Fruit fly (Drosophila melanogaster) whole organism, embryonic: Measurements from ENCODE around the gene CG10019.

ENCODE experiments used
- ATbp ChIP-seq: fragments of 200-800 bp; sonication (Bioruptor generic); optimal IDR thresholded peaks from 2 replicates; lab custom pipeline; 2017; ENCODE audit warnings: missing biosample characterization, mild to moderate bottlenecking, missing genetic modification characterization, missing genetic modification reagents
- Ada2b ChIP-seq: fragments of 200-800 bp; sonication (Bioruptor generic); IDR thresholded peaks from 2 replicates; pipeline ENCODE4 v1.3.6; 2022; ENCODE audit warnings: missing biosample characterization, missing genetic modification characterization
- Awh ChIP-seq: fragments of 200-800 bp; sonication (Bioruptor generic); IDR thresholded peaks from 2 replicates; pipeline ENCODE4, ENCODE4 v1.3.6; 2022; ENCODE audit warnings: missing biosample characterization, missing genetic modification characterization
- B-H1 ChIP-seq: fragments of 200-800 bp; sonication (Bioruptor generic); IDR thresholded peaks from 3 replicates; pipeline ENCODE4 v1.3.6; 2022; ENCODE audit warnings: missing biosample characterization, missing genetic modification characterization
- CG13123 ChIP-seq: fragments of 200-800 bp; sonication (Bioruptor generic); optimal IDR thresholded peaks from 2 replicates; lab custom pipeline; 2016; ENCODE audit warnings: missing biosample characterization, missing genetic modification characterization
- CG13424 ChIP-seq: fragments of 200-800 bp; sonication (Bioruptor generic); optimal IDR thresholded peaks from 2 replicates; lab custom pipeline; 2019; ENCODE audit warnings: missing biosample characterization, mild to moderate bottlenecking, missing genetic modification characterization, moderate library complexity
- CG13894 ChIP-seq: fragments of 200-800 bp; sonication (Bioruptor generic); optimal IDR thresholded peaks from 3 replicates; lab custom pipeline; 2018; ENCODE audit warnings: missing biosample characterization, mild to moderate bottlenecking, missing genetic modification characterization, moderate library complexity
- CG15601 ChIP-seq: fragments of 200-800 bp; sonication (Bioruptor generic); optimal IDR thresholded peaks from 3 replicates; lab custom pipeline; 2019; ENCODE audit warnings: missing biosample characterization, mild to moderate bottlenecking, missing genetic modification characterization, moderate library complexity
- CG17359 ChIP-seq: fragments of 200-800 bp; sonication (Bioruptor generic); optimal IDR thresholded peaks from 3 replicates; lab custom pipeline; 2018; ENCODE audit warnings: missing biosample characterization, mild to moderate bottlenecking, missing genetic modification characterization, moderate library complexity
- CG2889 ChIP-seq: fragments of 200-800 bp; sonication (Bioruptor generic); IDR thresholded peaks from 3 replicates; pipeline ENCODE4 v1.3.6; 2022; ENCODE audit warnings: missing biosample characterization, missing genetic modification characterization
- CG4730 ChIP-seq: fragments of 200-800 bp; sonication (Bioruptor generic); IDR thresholded peaks from 2 replicates; pipeline ENCODE4 v1.3.6; 2022; ENCODE audit warnings: missing biosample characterization, missing genetic modification characterization
- CG6175 ChIP-seq: fragments of 200-800 bp; sonication (Bioruptor generic); IDR thresholded peaks from 3 replicates; pipeline ENCODE4 v1.3.6; 2022; ENCODE audit warnings: missing biosample characterization, missing genetic modification characterization
- CG6813 ChIP-seq: fragments of 200-800 bp; sonication (Bioruptor generic); optimal IDR thresholded peaks from 2 replicates; lab custom pipeline; 2017; ENCODE audit warnings: missing biosample characterization, missing genetic modification characterization, mild to moderate bottlenecking, moderate library complexity, missing genetic modification reagents
- CG9797 ChIP-seq: fragments of 200-800 bp; sonication (Bioruptor generic); optimal IDR thresholded peaks from 3 replicates; lab custom pipeline; 2018; ENCODE audit warnings: missing biosample characterization, mild to moderate bottlenecking, missing genetic modification characterization
- CTCF ChIP-seq: fragments of 200-800 bp; sonication (Bioruptor generic); optimal IDR thresholded peaks from 2 replicates; lab custom pipeline; 2017; ENCODE audit warnings: missing biosample characterization, mild to moderate bottlenecking, missing genetic modification characterization, moderate library complexity
- D19A ChIP-seq: fragments of 200-800 bp; optimal IDR thresholded peaks from 3 replicates; lab custom pipeline; 2019; ENCODE audit warnings: missing biosample characterization, mild to moderate bottlenecking, missing genetic modification characterization, moderate library complexity
- E2f1 ChIP-seq: fragments of 200-800 bp; sonication (Bioruptor generic); IDR thresholded peaks from 2 replicates; pipeline ENCODE4 v1.3.6; 2022; ENCODE audit warnings: missing biosample characterization, missing genetic modification characterization
- Ets65A ChIP-seq: fragments of 200-800 bp; sonication (Bioruptor generic); peaks from one replicate; lab custom pipeline; 2016; ENCODE audit warnings: missing biosample characterization, missing genetic modification characterization
- Gug ChIP-seq: fragments of 200-800 bp; sonication (Bioruptor generic); IDR thresholded peaks from 4 replicates; pipeline ENCODE4 v1.3.6; 2022; ENCODE audit warnings: missing biosample characterization, missing genetic modification characterization
- Hr51 ChIP-seq, 2 experiments: fragments of 200-800 bp; sonication (Bioruptor generic); optimal IDR thresholded peaks; 2 replicates in 1 of 2; 3 replicates in 1 of 2; lab custom pipeline; 2016 to 2018; ENCODE audit warnings: missing biosample characterization in 2 of 2, missing genetic modification characterization in 2 of 2, mild to moderate bottlenecking in 1 of 2, moderate library complexity in 1 of 2
- Med ChIP-seq: fragments of 200-800 bp; sonication (Bioruptor generic); peaks from one replicate; lab custom pipeline; 2016; ENCODE audit warnings: missing biosample characterization, missing genetic modification characterization, mild to moderate bottlenecking, inconsistent platforms, moderate library complexity
- Myb ChIP-seq: fragments of 200-800 bp; sonication (Bioruptor generic); optimal IDR thresholded peaks from 2 replicates; lab custom pipeline; 2016; ENCODE audit warnings: missing biosample characterization, missing genetic modification characterization
- Oli ChIP-seq: fragments of 200-800 bp; sonication (Bioruptor generic); optimal IDR thresholded peaks from 2 replicates; lab custom pipeline; 2018; ENCODE audit warnings: missing biosample characterization, mild to moderate bottlenecking, missing genetic modification characterization, moderate library complexity
- PHDP ChIP-seq: fragments of 200-800 bp; sonication (Bioruptor generic); optimal IDR thresholded peaks from 3 replicates; lab custom pipeline; 2018; ENCODE audit warnings: missing biosample characterization, mild to moderate bottlenecking, missing genetic modification characterization, moderate library complexity
- Trl ChIP-seq, 3 experiments: fragments of >200 bp in 2 of 3; fragments of 200-800 bp in 1 of 3; sonication (Bioruptor generic) in 1 of 3; optimal IDR thresholded peaks; 2 replicates in 1 of 3; 3 replicates in 2 of 3; lab custom pipeline; 2016 to 2017; ENCODE audit warnings: missing biosample characterization in 1 of 3, missing genetic modification characterization in 1 of 3
- abd-A ChIP-seq: fragments of 200-800 bp; sonication (Bioruptor generic); optimal IDR thresholded peaks from 3 replicates; lab custom pipeline; 2019; ENCODE audit warnings: missing biosample characterization, mild to moderate bottlenecking, missing genetic modification characterization, moderate library complexity
- al ChIP-seq: fragments of 200-800 bp; sonication (Bioruptor generic); IDR thresholded peaks from 2 replicates; pipeline ENCODE4 v1.3.6; 2022; ENCODE audit warnings: missing biosample characterization, missing genetic modification characterization
- chinmo ChIP-seq: fragments of 200-800 bp; sonication (Bioruptor generic); IDR thresholded peaks from 4 replicates; pipeline ENCODE4 v1.3.6; 2022; ENCODE audit warnings: missing biosample characterization, missing genetic modification characterization; ENCODE audit not compliant: partially characterized antibody
- crol ChIP-seq: fragments of 200-800 bp; sonication (Bioruptor generic); IDR thresholded peaks from 2 replicates; pipeline ENCODE4 v1.3.6; 2022; ENCODE audit warnings: missing biosample characterization, missing genetic modification characterization
- cwo ChIP-seq: fragments of 200-800 bp; sonication (Bioruptor generic); optimal IDR thresholded peaks from 3 replicates; lab custom pipeline; 2017; ENCODE audit warnings: missing biosample characterization, missing genetic modification characterization, mild to moderate bottlenecking, moderate library complexity, missing genetic modification reagents
- dati ChIP-seq: fragments of 200-800 bp; sonication (Bioruptor generic); IDR thresholded peaks from 2 replicates; pipeline ENCODE4 v1.3.6; 2022; ENCODE audit warnings: missing biosample characterization, missing genetic modification characterization
- dmrt11E ChIP-seq: fragments of 200-800 bp; sonication (Bioruptor generic); optimal IDR thresholded peaks from 3 replicates; lab custom pipeline; 2018; ENCODE audit warnings: missing biosample characterization, mild to moderate bottlenecking, missing genetic modification characterization, moderate library complexity
- gce ChIP-seq: fragments of 200-800 bp; sonication (Bioruptor generic); IDR thresholded peaks from 3 replicates; pipeline ENCODE4 v1.3.6; 2022; ENCODE audit warnings: missing biosample characterization, missing genetic modification characterization
- kah ChIP-seq: fragments of 200-800 bp; sonication (Bioruptor generic); optimal IDR thresholded peaks from 2 replicates; lab custom pipeline; 2018; ENCODE audit warnings: missing biosample characterization, mild to moderate bottlenecking, missing genetic modification characterization
- ken ChIP-seq: fragments of 200-800 bp; sonication (Bioruptor generic); IDR thresholded peaks from 3 replicates; pipeline ENCODE4 v1.3.6; 2022; ENCODE audit warnings: missing biosample characterization, missing genetic modification characterization
- lab ChIP-seq: fragments of 200-800 bp; sonication (Bioruptor generic); optimal IDR thresholded peaks from 3 replicates; lab custom pipeline; 2017; ENCODE audit warnings: missing biosample characterization, missing genetic modification characterization, mild to moderate bottlenecking, moderate library complexity, missing genetic modification reagents
- lov ChIP-seq, 2 experiments: fragments of 200-800 bp in 1 of 2; fragments of >200 bp in 1 of 2; sonication (Bioruptor generic) in 1 of 2; IDR thresholded peaks in 1 of 2; optimal IDR thresholded peaks in 1 of 2; 2 replicates in 1 of 2; 3 replicates in 1 of 2; pipeline versions ENCODE4 v1.3.6 to Lab custom; 2017 to 2022; ENCODE audit warnings: missing biosample characterization in 1 of 2, missing genetic modification characterization in 1 of 2
- mirr ChIP-seq: fragments of 200-800 bp; sonication (Bioruptor generic); optimal IDR thresholded peaks from 3 replicates; lab custom pipeline; 2018; ENCODE audit warnings: missing biosample characterization, mild to moderate bottlenecking, missing genetic modification characterization
- prd ChIP-seq, 3 experiments: fragments of >200 bp in 2 of 3; fragments of 200-800 bp in 1 of 3; sonication (Bioruptor generic) in 1 of 3; optimal IDR thresholded peaks in 2 of 3; IDR thresholded peaks in 1 of 3; 2 replicates in 2 of 3; 3 replicates in 1 of 3; pipeline versions ENCODE4 v1.3.6 to Lab custom; 2017 to 2022; ENCODE audit warnings: missing biosample characterization in 1 of 3, missing genetic modification characterization in 1 of 3
- pzg ChIP-seq: fragments of 200-800 bp; sonication (Bioruptor generic); optimal IDR thresholded peaks from 3 replicates; lab custom pipeline; 2018; ENCODE audit warnings: missing biosample characterization, mild to moderate bottlenecking, missing genetic modification characterization, moderate library complexity
- sens ChIP-seq: fragments of 200-800 bp; sonication (Bioruptor generic); peaks from one replicate; lab custom pipeline; 2016; ENCODE audit warnings: missing biosample characterization, missing genetic modification characterization
- stc ChIP-seq: fragments of 200-800 bp; sonication (Bioruptor generic); IDR thresholded peaks from 2 replicates; pipeline ENCODE4 v1.3.6; 2022; ENCODE audit warnings: missing biosample characterization, missing genetic modification characterization
- vvl ChIP-seq: fragments of 200-800 bp; sonication (Bioruptor generic); IDR thresholded peaks from 2 replicates; pipeline ENCODE4 v1.3.6; 2022; ENCODE audit warnings: missing biosample characterization, missing genetic modification characterization

CG10019 gene

DNA sequence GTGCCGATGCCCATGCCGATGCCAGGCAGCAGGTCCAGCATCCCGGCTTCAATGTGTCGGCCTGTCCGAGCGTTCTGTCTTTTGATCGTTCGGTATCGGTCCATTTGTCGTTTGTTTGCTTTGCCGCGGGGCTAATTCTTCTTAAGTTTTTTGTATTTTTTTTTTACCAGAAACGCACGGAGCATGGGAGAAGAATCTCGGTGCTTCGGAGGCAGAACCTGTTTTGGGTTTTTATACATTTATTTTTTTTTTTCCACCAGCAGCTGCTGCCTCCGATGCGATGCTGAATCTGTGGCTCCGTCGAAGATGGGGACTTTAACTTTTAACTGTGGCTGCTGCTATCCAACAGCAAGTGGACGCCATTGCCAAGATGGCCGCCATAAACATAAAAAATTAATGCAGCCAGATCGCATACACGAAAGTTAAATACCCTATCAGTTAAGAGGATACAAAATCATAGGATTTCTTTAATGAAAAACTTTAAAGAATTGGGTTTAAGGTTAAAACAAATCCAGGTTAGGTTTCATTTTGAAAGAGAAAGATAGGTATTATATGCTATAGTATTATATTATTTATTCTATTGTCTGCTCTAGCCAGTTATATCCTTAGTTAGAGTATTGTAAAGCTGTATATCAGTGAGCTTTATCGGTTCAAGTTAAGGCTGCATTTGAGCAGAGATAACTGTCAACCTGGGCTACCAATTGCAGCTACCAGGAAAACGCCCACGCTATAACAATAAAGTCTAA is 51.0 kb downstream of the CG10019 start (continued):
- peak; percentile 45 for TF ChIP-seq PHDP
- TF ChIP-seq vvl (GFP tag; lab: Robert Waterston, UW) = 0 out of 2 replicates have a peak, but pooled peaks have one; percentile 19
- peak; percentile 11 for TF ChIP-seq CG13424
- TF ChIP-seq CG17359 (tag; lab: Kevin White, UChicago) = peak; percentile 18
- TF ChIP-seq ATbp (GFP tag; lab: Kevin White, UChicago) = peak; percentile 26
- peak in 1 of 2 experiments; percentile 49 for TF ChIP-seq Hr51 (GFP tag; optimal IDR thresholded peaks at IDR 0.05; lab: Kevin White, UChicago)
- peak; percentile 70 for TF ChIP-seq sens
- no peak for TF ChIP-seq prd (optimal IDR thresholded peaks at IDR 0.05; lab: Kevin White, UChicago)
- peak; percentile 44; the same call in 1 of the 3 replicates for TF ChIP-seq prd (GFP tag; IDR thresholded peaks at IDR 0.05; lab: Robert Waterston, UW)
- no peak for TF ChIP-seq Ada2b (GFP tag; lab: Robert Waterston, UW)
- no peak for TF ChIP-seq Myb (GFP tag; lab: Kevin White, UChicago)
- TF ChIP-seq B-H1 = 0 out of 3 replicates have a peak, but pooled peaks have one; percentile 34
- TF ChIP-seq crol (GFP tag; lab: Robert Waterston, UW) = no peak
- peak; percentile 29; the same call in 1 of the 2 replicates for TF ChIP-seq E2f1 (GFP tag; lab: Robert Waterston, UW)
- no peak for TF ChIP-seq CG2889 (GFP tag; lab: Robert Waterston, UW)
- no peak for TF ChIP-seq CG6813 (GFP tag; lab: Kevin White, UChicago)
- peak; percentile 31 for TF ChIP-seq Oli (tag; lab: Kevin White, UChicago)
- TF ChIP-seq CG4730 (GFP tag; lab: Robert Waterston, UW) = peak; percentile 22; the same call in 1 of the 2 replicates
- TF ChIP-seq Med (GFP tag; lab: Kevin White, UChicago) = peak; percentile 58
- TF ChIP-seq D19A = peak; percentile 81
- no peak for TF ChIP-seq CG9797 (GFP tag; lab: Kevin White, UChicago)
- TF ChIP-seq abd-A = no peak
- peak; percentile 16 for TF ChIP-seq CG15601 (tag; lab: Kevin White, UChicago)

DNA sequence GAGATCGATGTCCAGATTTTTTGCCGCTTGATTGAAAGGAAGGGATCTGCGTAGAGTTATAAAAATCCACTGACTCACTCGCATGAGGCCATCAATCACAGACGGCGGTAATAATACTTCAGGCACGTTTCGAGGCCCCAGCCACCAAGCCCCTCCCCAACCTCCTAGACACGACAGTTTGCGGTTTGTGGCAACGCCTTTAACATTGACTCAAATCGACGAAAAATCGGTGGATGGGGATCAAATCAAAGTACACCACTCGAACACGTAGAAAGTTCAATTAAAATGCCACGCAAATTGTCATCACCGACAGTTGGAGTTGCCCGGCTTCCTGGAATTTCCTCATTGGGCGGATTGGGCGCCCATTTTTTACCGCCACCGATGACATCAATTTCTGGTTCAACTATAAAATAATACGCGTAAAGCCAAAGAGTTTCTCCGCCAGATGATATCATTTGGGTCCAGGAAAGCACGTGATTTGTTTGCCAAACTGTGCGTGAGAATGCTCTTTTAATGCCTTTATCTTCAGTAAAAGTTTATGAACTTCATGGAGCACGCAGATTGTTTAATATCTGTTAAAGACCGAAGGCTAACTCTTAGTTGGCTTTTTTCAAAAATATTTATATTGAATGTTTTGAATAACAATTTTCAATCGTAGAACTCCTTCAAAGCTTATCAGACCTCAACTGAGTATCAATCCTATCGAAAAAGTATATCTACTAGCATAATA is 54.2 kb downstream of the CG10019 start, which contains the start of gene CG31960:
Gene CG31960, plus strand, starts transcription at position 680 of the 730 bp plus-strand sequence.
- TF ChIP-seq CTCF (GFP tag; lab: Kevin White, UChicago) = peak; percentile 84
- TF ChIP-seq dmrt11E = no peak
- TF ChIP-seq pzg (GFP tag; lab: Kevin White, UChicago) = no peak
- TF ChIP-seq CG6175 (GFP tag; lab: Robert Waterston, UW) = 0 out of 3 replicates have a peak, but pooled peaks have one; percentile 38
- TF ChIP-seq cwo (GFP tag; lab: Kevin White, UChicago) = peak; percentile 36
- 0 out of 4 replicates have a peak, but pooled peaks have one; percentile 41 for TF ChIP-seq chinmo
- TF ChIP-seq dati = 0 out of 2 replicates have a peak, but pooled peaks have one; percentile 4
- TF ChIP-seq ken = no peak
- peak; percentile 62 for TF ChIP-seq Med (GFP tag; lab: Kevin White, UChicago)
- no peak for TF ChIP-seq Trl (optimal IDR thresholded peaks at IDR 0.05; lab: Kevin White, UChicago)
- no peak for TF ChIP-seq Trl (GFP tag; optimal IDR thresholded peaks at IDR 0.05; lab: Kevin White, UChicago)
- TF ChIP-seq Ets65A = peak; percentile 46
- no peak for TF ChIP-seq kah (GFP tag; lab: Kevin White, UChicago)
- 0 out of 3 replicates have a peak, but pooled peaks have one; percentile 15 for TF ChIP-seq gce (GFP tag; lab: Robert Waterston, UW)
- TF ChIP-seq lab = peak; percentile 19
- no peak for TF ChIP-seq stc (GFP tag; lab: Robert Waterston, UW)
- 0 out of 2 replicates have a peak, but pooled peaks have one; percentile 13 for TF ChIP-seq Awh (GFP tag; lab: Robert Waterston, UW)
- TF ChIP-seq CG13894 = peak; percentile 72
- TF ChIP-seq mirr (GFP tag; lab: Kevin White, UChicago) = no peak
- TF ChIP-seq al (GFP tag; lab: Robert Waterston, UW) = no peak
- TF ChIP-seq CG13123 (GFP tag; lab: Kevin White, UChicago) = no peak
- TF ChIP-seq Gug (GFP tag; lab: Robert Waterston, UW) = no peak
- TF ChIP-seq lov (optimal IDR thresholded peaks at IDR 0.05; lab: Kevin White, UChicago) = no peak
- TF ChIP-seq lov (GFP tag; IDR thresholded peaks at IDR 0.05; lab: Robert Waterston, UW) = peak; percentile 16; the same call in 1 of the 3 replicates
- TF ChIP-seq, all 482 proteins: peak for 12
